Worm (Caenorhabditis elegans) whole organism, early embryonic: ENCODE measurements around the gene W10G6.1.

Experiments used
- B0310.2 ChIP-seq: sonication (generic microtip); optimal IDR thresholded peaks from 2 replicates; lab custom pipeline; 2016; ENCODE audit warnings: mild to moderate bottlenecking, missing genetic modification characterization, missing compliant biosample characterization
- F13C5.2 ChIP-seq: sonication (generic microtip); optimal IDR thresholded peaks from 2 replicates; lab custom pipeline; 2017; ENCODE audit warnings: mild to moderate bottlenecking, missing genetic modification characterization, inconsistent platforms, missing compliant biosample characterization
- aly-1 ChIP-seq: sonication (generic microtip); optimal IDR thresholded peaks from 2 replicates; lab custom pipeline; 2016; ENCODE audit warnings: missing genetic modification characterization, missing compliant biosample characterization
- ama-1 ChIP-seq: fragments of 150-350 bp; optimal IDR thresholded peaks from 2 replicates; lab custom pipeline; 2014
- ceh-13 ChIP-seq: fragments of 200-800 bp; sonication (Bioruptor generic); optimal IDR thresholded peaks from 2 replicates; lab custom pipeline; 2018; ENCODE audit warnings: mild to moderate bottlenecking, missing genetic modification characterization, missing compliant biosample characterization
- ceh-36 ChIP-seq: sonication (generic microtip); optimal IDR thresholded peaks from 2 replicates; lab custom pipeline; 2016; ENCODE audit warnings: missing genetic modification characterization, inconsistent platforms, missing compliant biosample characterization
- ets-7 ChIP-seq: sonication (generic microtip); optimal IDR thresholded peaks from 2 replicates; lab custom pipeline; 2016; ENCODE audit warnings: missing genotype, missing genetic modification characterization, missing compliant biosample characterization
- flt-1 ChIP-seq: fragments of 200-800 bp; sonication (Bioruptor generic); IDR thresholded peaks from 2 replicates; pipeline ENCODE4 v1.3.6; 2022; ENCODE audit warnings: missing genetic modification characterization, missing compliant biosample characterization
- hmbx-1 ChIP-seq: sonication (generic microtip); optimal IDR thresholded peaks from 2 replicates; lab custom pipeline; 2016; ENCODE audit warnings: mild to moderate bottlenecking, missing genetic modification characterization, missing compliant biosample characterization
- hmg-4 ChIP-seq: fragments of 200-800 bp; sonication (Bioruptor generic); optimal IDR thresholded peaks from 2 replicates; lab custom pipeline; 2018; ENCODE audit warnings: mild to moderate bottlenecking, missing genetic modification characterization, missing compliant biosample characterization
- hnd-1 ChIP-seq: sonication (generic microtip); optimal IDR thresholded peaks from 2 replicates; lab custom pipeline; 2016; ENCODE audit warnings: missing genetic modification characterization, missing compliant biosample characterization
- pes-1 ChIP-seq: fragments of 200-800 bp; sonication (Bioruptor generic); IDR thresholded peaks from 2 replicates; pipeline ENCODE4 v1.3.6; 2022; ENCODE audit warnings: missing genetic modification reagents, missing genetic modification characterization, missing compliant biosample characterization
- scrt-1 ChIP-seq: fragments of 200-800 bp; sonication (Bioruptor generic); IDR thresholded peaks from 2 replicates; pipeline ENCODE4 v1.3.6; 2022; ENCODE audit warnings: missing genetic modification characterization, missing compliant biosample characterization
- sea-1 ChIP-seq: fragments of 200-800 bp; sonication (Bioruptor generic); conservative IDR thresholded peaks from 2 replicates; pipeline ENCODE4 v1.3.6; 2022; ENCODE audit warnings: missing genetic modification characterization, missing compliant biosample characterization
- tbx-11 ChIP-seq: fragments of 200-800 bp; sonication (Bioruptor generic); IDR thresholded peaks from 2 replicates; pipeline ENCODE4 v1.3.6; 2022; ENCODE audit warnings: missing genetic modification characterization, missing compliant biosample characterization
- tbx-37 ChIP-seq: fragments of 200-800 bp; sonication (Bioruptor generic); conservative IDR thresholded peaks from 2 replicates; pipeline ENCODE4 v1.3.6; 2022; ENCODE audit warnings: missing genetic modification reagents, missing genetic modification characterization, missing compliant biosample characterization
- tra-4 ChIP-seq: sonication (generic microtip); optimal IDR thresholded peaks from 2 replicates; lab custom pipeline; 2017; ENCODE audit warnings: missing genetic modification characterization, missing compliant biosample characterization

Gene W10G6.1

DNA sequence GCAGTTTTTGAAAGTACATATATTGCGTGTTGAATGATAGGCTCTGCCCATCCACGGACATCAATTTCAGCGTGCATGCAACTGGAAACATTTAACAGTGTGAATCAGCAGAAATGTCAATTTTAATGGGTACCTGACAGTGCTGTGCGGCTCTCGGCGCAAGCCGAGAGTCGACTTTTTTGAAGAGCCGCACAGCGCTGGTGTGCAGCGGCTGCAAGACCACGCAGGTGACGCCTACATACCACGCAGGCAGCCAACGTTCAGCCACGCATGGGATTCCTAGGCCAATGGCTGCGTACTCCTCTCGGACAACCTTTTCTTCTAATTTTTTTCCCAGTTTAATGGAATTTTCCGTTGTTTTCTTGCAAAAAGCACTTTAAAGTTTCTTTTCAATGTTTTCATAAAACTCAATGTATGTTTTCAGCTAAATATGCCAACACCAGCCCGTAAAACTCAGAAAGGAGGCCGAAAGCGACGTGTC is at the start of gene W10G6.1:
Gene W10G6.1, plus strand, starts transcription at position 431 of the 481 bp plus-strand sequence.
- TF ChIP-seq pes-1 (no peak), flt-1 (no peak), hnd-1 (tag; lab: Kevin White, UChicago) (no peak), F13C5.2 (no peak), B0310.2 (no peak), ama-1 (lab: Kevin White, UChicago) (no peak), hmbx-1 (tag; lab: Kevin White, UChicago) (no peak), aly-1 (tag; lab: Kevin White, UChicago) (no peak), ceh-36 (tag; lab: Kevin White, UChicago) (no peak), tbx-11 (GFP tag; lab: Robert Waterston, UW) (no peak), tbx-37 (GFP tag; lab: Robert Waterston, UW) (no peak), sea-1 (GFP tag; lab: Robert Waterston, UW) (no peak), ceh-13 (GFP tag; lab: Kevin White, UChicago) (no peak), tra-4 (tag; lab: Kevin White, UChicago) (no peak), ets-7 (tag; lab: Kevin White, UChicago) (no peak), scrt-1 (GFP tag; lab: Robert Waterston, UW) (no peak), hmg-4 (GFP tag; lab: Kevin White, UChicago) (no peak)

DNA sequence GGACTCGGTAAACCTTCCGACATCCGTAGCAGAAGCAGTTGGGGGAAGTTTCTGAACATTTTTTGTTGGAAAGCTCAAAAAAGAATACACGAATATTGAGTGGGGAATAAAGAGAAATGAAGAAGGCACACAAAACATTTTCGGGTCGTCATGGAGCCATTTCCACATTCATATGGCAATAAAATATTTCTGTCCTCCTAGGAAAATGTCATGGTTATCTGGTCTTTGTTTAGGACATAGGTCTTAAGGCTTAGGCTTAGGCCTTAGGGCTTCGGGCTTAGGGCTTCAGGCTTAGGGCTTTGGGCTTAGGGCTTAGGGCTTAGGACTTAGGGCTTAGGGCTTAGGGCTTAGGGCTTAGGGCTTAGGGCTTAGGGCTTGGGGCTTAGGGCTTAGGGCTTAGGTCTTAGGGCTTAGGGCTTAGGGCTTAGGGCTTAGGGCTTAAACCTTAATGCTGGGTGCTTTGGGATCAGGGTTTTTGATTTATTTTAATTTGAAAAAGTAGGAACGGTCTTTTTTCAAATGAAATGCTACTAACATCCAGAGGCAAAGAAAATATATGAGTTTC is 45.7 kb upstream of the W10G6.1 start, which contains the start of gene R11.3:
Gene R11.3, minus strand, starts transcription at position 51 of the 565 bp plus-strand sequence.
- TF ChIP-seq flt-1 (no peak), ceh-36 (tag; lab: Kevin White, UChicago) (peak; percentile 93)

DNA sequence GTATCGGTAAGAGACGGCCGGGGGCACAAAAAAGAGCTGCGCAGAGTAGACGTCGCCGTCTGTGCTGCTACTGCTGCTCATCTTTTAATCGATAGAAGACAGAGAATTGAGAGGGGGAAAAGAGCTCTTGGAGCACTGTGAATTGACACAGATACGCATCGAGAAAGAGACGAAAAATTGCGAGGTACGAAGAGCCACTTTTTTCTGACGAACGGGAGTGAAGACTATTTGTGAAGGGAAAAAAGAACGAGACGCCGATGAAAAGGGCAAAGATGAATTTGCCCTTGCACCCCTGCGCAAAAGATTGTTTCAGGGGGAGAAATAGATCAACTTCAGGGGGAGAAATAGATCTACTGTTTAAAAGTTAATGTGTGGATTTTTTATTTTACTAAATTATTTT is 42.8 kb upstream of the W10G6.1 start:
- TF ChIP-seq hmg-4 (GFP tag; lab: Kevin White, UChicago) (peak; percentile 8), tbx-11 (GFP tag; lab: Robert Waterston, UW) (no peak)

DNA sequence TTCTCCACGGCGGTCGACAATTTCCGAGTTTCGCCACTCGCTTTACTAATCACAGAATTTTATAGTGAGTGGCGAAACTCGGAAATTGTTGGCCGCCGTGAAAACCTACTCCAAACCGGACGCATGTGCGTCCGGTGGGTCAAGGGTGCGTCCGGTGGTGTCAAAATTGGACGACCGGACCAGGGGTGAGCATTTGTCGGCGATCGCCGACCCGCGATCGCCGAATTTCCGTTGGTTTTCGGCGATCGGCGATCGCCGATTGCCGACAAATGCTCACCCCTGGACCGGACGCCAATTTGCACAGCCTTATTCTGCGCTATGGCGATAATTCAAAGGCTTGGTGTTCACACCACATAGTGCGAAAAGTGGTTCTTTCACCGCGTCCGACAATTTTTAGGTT is 40.7 kb upstream of the W10G6.1 start:
- TF ChIP-seq hmg-4 (GFP tag; lab: Kevin White, UChicago) (no peak), sea-1 (GFP tag; lab: Robert Waterston, UW) (no peak), aly-1 (tag; lab: Kevin White, UChicago) (no peak), hmbx-1 (tag; lab: Kevin White, UChicago) (no peak), pes-1 (no peak), scrt-1 (GFP tag; lab: Robert Waterston, UW) (no peak), tbx-37 (GFP tag; lab: Robert Waterston, UW) (no peak), ama-1 (lab: Kevin White, UChicago) (no peak), hnd-1 (tag; lab: Kevin White, UChicago) (no peak), B0310.2 (no peak)

DNA sequence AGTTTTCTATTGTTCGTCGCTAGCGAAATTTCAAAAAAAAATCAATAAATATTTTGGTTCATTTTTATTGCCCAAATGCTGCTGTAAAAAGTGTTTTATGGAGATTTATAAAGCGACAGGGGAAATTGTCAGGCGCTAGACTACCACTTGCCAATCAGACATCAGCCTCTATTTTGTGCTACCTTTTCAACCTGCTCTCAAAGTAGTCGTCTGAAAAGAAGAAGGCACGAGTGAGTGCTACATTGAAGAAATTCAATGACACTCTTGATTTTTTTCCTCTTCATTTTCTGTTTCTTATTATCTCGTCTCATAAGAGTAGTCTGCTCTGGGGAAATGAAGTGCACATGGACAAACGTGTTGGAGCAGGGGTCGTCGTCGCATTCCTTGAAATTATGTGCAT is 39.1 kb upstream of the W10G6.1 start:
- TF ChIP-seq tra-4 (tag; lab: Kevin White, UChicago) (no peak), F13C5.2 (peak; percentile 60), B0310.2 (no peak), pes-1 (peak; percentile 42; the same call in 1 of the 2 replicates)

DNA sequence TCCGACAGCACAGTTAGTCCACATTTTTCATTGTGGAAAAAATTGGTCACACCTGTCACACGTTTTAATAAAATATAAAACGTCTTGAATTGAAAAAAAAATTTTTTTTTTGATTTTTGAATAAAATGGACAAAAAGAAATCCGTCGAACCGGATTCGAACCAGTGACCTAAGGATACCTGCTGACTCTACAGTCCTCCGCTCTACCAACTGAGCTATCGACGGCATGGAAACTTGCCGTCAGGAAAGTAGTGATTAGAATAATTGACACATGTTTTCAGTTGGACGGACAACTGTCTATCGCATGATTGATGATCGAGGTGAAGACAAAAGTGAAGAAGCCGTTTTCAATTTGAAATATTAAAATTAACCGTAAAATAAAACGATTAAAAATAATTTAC is 36.9 kb upstream of the W10G6.1 start:
- TF ChIP-seq hmg-4 (GFP tag; lab: Kevin White, UChicago) (no peak), ets-7 (tag; lab: Kevin White, UChicago) (no peak), ama-1 (lab: Kevin White, UChicago) (no peak), aly-1 (tag; lab: Kevin White, UChicago) (no peak)

DNA sequence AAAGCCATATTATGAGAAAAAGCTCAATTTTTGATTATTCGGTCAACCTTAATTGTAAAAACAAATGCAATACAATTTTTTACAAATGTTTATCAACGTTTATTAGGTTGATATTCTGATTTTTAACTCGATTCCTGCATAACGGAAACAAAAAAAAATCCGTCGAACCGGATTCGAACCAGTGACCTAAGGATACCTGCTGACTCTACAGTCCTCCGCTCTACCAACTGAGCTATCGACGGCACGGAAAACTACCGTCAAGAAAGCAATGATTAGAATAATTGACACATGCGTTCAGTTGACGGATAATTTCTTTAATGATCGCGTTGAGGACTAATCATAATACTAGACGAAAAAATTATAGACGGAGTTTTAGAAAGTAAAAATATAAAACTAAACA is 36.3 kb upstream of the W10G6.1 start:
- TF ChIP-seq B0310.2: no peak
- TF ChIP-seq aly-1 (tag; lab: Kevin White, UChicago): no peak
- TF ChIP-seq hmg-4 (GFP tag; lab: Kevin White, UChicago): no peak
- TF ChIP-seq pes-1: peak; percentile 42; the same call in 1 of the 2 replicates
- no peak for TF ChIP-seq F13C5.2
- TF ChIP-seq sea-1 (GFP tag; lab: Robert Waterston, UW): 0 out of 2 replicates have a peak, but pooled peaks have one; percentile 17
- 0 out of 2 replicates have a peak, but pooled peaks have one; percentile 21 for TF ChIP-seq scrt-1 (GFP tag; lab: Robert Waterston, UW)

DNA sequence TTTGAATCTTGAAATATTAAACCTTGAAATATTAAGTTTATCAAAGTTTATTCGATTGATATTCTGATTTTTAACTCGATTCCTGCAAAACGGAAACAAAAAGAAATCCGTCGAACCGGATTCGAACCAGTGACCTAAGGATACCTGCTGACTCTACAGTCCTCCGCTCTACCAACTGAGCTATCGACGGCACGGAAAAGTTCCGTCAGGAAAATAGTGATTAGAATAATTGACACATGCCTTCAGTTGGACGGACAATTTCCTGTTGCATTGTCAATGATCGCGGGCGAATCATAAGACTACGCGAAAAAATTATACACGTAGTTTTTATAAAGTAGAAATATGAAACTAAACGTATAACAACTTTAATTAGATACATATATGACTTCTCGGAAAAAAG is 35.9 kb upstream of the W10G6.1 start:
- TF ChIP-seq pes-1 (no peak), ceh-36 (tag; lab: Kevin White, UChicago) (no peak), flt-1 (no peak), tbx-37 (GFP tag; lab: Robert Waterston, UW) (no peak), hmbx-1 (tag; lab: Kevin White, UChicago) (no peak), scrt-1 (GFP tag; lab: Robert Waterston, UW) (no peak), hnd-1 (tag; lab: Kevin White, UChicago) (no peak), tbx-11 (GFP tag; lab: Robert Waterston, UW) (no peak), aly-1 (tag; lab: Kevin White, UChicago) (no peak), ceh-13 (GFP tag; lab: Kevin White, UChicago) (no peak), B0310.2 (no peak)

DNA sequence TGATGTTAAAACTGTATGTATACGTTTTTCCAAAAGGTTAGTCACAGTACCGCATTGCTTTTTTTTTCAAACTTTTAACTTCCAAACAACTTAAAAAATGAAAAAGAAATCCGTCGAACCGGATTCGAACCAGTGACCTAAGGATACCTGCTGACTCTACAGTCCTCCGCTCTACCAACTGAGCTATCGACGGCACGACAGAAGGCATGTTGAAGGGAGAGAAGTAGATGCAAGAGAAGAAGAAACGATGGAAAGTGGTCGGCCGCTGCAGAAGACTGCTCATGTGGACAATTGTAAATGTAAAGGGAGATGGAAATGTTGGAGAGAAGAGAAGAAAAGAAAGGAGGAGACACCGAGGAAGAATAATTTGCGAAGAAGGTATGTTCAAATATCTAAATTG is 35.3 kb upstream of the W10G6.1 start:
- peak; percentile 93 for TF ChIP-seq pes-1
- TF ChIP-seq aly-1 (tag; lab: Kevin White, UChicago): peak; percentile 85
- TF ChIP-seq ceh-36 (tag; lab: Kevin White, UChicago): peak; percentile 86
- peak; percentile 90 for TF ChIP-seq F13C5.2
- peak; percentile 77 for TF ChIP-seq B0310.2
- peak; percentile 93 for TF ChIP-seq sea-1 (GFP tag; lab: Robert Waterston, UW)
- TF ChIP-seq ceh-13 (GFP tag; lab: Kevin White, UChicago): peak; percentile 88
- no peak for TF ChIP-seq ama-1 (lab: Kevin White, UChicago)
- peak; percentile 70 for TF ChIP-seq hmbx-1 (tag; lab: Kevin White, UChicago)
- TF ChIP-seq tbx-37 (GFP tag; lab: Robert Waterston, UW): peak; percentile 88
- TF ChIP-seq hmg-4 (GFP tag; lab: Kevin White, UChicago): peak; percentile 92
- TF ChIP-seq tbx-11 (GFP tag; lab: Robert Waterston, UW): peak; percentile 88
- TF ChIP-seq ets-7 (tag; lab: Kevin White, UChicago): peak; percentile 77
- TF ChIP-seq tra-4 (tag; lab: Kevin White, UChicago): peak; percentile 67
- TF ChIP-seq scrt-1 (GFP tag; lab: Robert Waterston, UW): peak; percentile 92
- TF ChIP-seq hnd-1 (tag; lab: Kevin White, UChicago): peak; percentile 76
- peak; percentile 94 for TF ChIP-seq flt-1
